Fruit fly (Drosophila melanogaster): ENCODE data around the gene rempA.

The rempA gene

dm6 chr2L:549637-550036, 10.5 kb downstream of the rempA start:
- TF ChIP-seq Dfd (GFP tag; optimal IDR thresholded peaks at IDR 0.05) = no peak
- no peak for TF ChIP-seq psq (GFP tag; optimal IDR thresholded peaks at IDR 0.05)
- no peak for TF ChIP-seq rgr (GFP tag; optimal IDR thresholded peaks at IDR 0.05)
- no peak for TF ChIP-seq Vsx2 (GFP tag; optimal IDR thresholded peaks at IDR 0.05; ENCODE audit: partially characterized antibody)
- TF ChIP-seq dl (GFP tag; optimal IDR thresholded peaks at IDR 0.05; ENCODE audit: insufficient read depth in 1 of 2, partially characterized antibody in 2 of 2) = no peak

dm6 chr2L:547978-548377, 12.1 kb downstream of the rempA start:
- TF ChIP-seq Myc (optimal IDR thresholded peaks at IDR 0.05) = no peak
- TF ChIP-seq jim (GFP tag; optimal IDR thresholded peaks at IDR 0.05) = no peak
- TF ChIP-seq N (GFP tag; optimal IDR thresholded peaks at IDR 0.05) = peak; percentile 50
- no peak for TF ChIP-seq ey (GFP tag; optimal IDR thresholded peaks at IDR 0.05)
- no peak for TF ChIP-seq CG32264 (GFP tag; optimal IDR thresholded peaks at IDR 0.05)
- TF ChIP-seq Abd-B (GFP tag; optimal IDR thresholded peaks at IDR 0.05) = no peak
- TF ChIP-seq rgr (GFP tag; optimal IDR thresholded peaks at IDR 0.05) = no peak
- no peak for TF ChIP-seq sage (GFP tag; optimal IDR thresholded peaks at IDR 0.05)

- TF ChIP-seq Rel (GFP tag; optimal IDR thresholded peaks at IDR 0.05) (no peak), Rel (tag; optimal IDR thresholded peaks at IDR 0.05) (peak; percentile 97), GATAd (GFP tag; optimal IDR thresholded peaks at IDR 0.05) (no peak)
Observed at dm6 chr2L:544444-545179, 15.5 kb downstream of the rempA start, which contains the start of the genes Spp and nAChRbeta3. Gene Spp (minus strand): TSS chr2L:544653. Gene nAChRbeta3 (plus strand): TSS chr2L:545129.

dm6 chr2L:543799-544198, 16.3 kb downstream of the rempA start:
- TF ChIP-seq OdsH (GFP tag; optimal IDR thresholded peaks at IDR 0.05) = no peak
- no peak for TF ChIP-seq pan (optimal IDR thresholded peaks at IDR 0.05)
- TF ChIP-seq ey (GFP tag; optimal IDR thresholded peaks at IDR 0.05) = no peak
- TF ChIP-seq Dfd (GFP tag; optimal IDR thresholded peaks at IDR 0.05) = no peak
- no peak for TF ChIP-seq dsf (GFP tag; optimal IDR thresholded peaks at IDR 0.05; ENCODE audit: borderline replicate concordance)
- TF ChIP-seq Mio (GFP tag; optimal IDR thresholded peaks at IDR 0.05) = no peak
- TF ChIP-seq Dif (GFP tag; optimal IDR thresholded peaks at IDR 0.05; ENCODE audit: partially characterized antibody) = no peak
- no peak for TF ChIP-seq sv (GFP tag; optimal IDR thresholded peaks at IDR 0.05)

- TF ChIP-seq dl (GFP tag; optimal IDR thresholded peaks at IDR 0.05; ENCODE audit: insufficient read depth in 1 of 2, partially characterized antibody in 2 of 2) = no peak
- TF ChIP-seq foxo (GFP tag; optimal IDR thresholded peaks at IDR 0.05) = peak in 1 of 2 experiments; percentile 9
- TF ChIP-seq Dfd (GFP tag; optimal IDR thresholded peaks at IDR 0.05) = no peak
- no peak for TF ChIP-seq brk (GFP tag; optimal IDR thresholded peaks at IDR 0.05)
- peak; percentile 5 for TF ChIP-seq fru (GFP tag; optimal IDR thresholded peaks at IDR 0.05)
- no peak for TF ChIP-seq Sp1 (GFP tag; optimal IDR thresholded peaks at IDR 0.05)
- no peak for TF ChIP-seq psq (GFP tag; optimal IDR thresholded peaks at IDR 0.05)
- TF ChIP-seq HLH106 (tag; optimal IDR thresholded peaks at IDR 0.05) = no peak
- TF ChIP-seq Rel (GFP tag; optimal IDR thresholded peaks at IDR 0.05) = no peak
- TF ChIP-seq Rel (tag; optimal IDR thresholded peaks at IDR 0.05) = peak; percentile 30
Observed at dm6 chr2L:542338-542967, 17.7 kb downstream of the rempA start, which contains the start of gene lwr. Gene lwr (minus strand): TSS chr2L:542580.

dm6 chr2L:540572-541210, 19.4 kb downstream of the rempA start:
- no peak for TF ChIP-seq ey (GFP tag; optimal IDR thresholded peaks at IDR 0.05)
- TF ChIP-seq woc (GFP tag; optimal IDR thresholded peaks at IDR 0.05) = no peak
- TF ChIP-seq dsf (GFP tag; optimal IDR thresholded peaks at IDR 0.05; ENCODE audit: borderline replicate concordance) = no peak
- peak in 1 of 2 experiments; percentile 31 for TF ChIP-seq foxo (GFP tag; optimal IDR thresholded peaks at IDR 0.05)
- TF ChIP-seq GATAd (GFP tag; optimal IDR thresholded peaks at IDR 0.05) = no peak
- TF ChIP-seq HLH106 (tag; optimal IDR thresholded peaks at IDR 0.05) = no peak
- TF ChIP-seq CG9705 (GFP tag; optimal IDR thresholded peaks at IDR 0.05) = no peak
- peak; percentile 54 for TF ChIP-seq Hr83 (GFP tag; optimal IDR thresholded peaks at IDR 0.05; ENCODE audit: poor library complexity, severe bottlenecking)
- no peak for TF ChIP-seq Vsx2 (GFP tag; optimal IDR thresholded peaks at IDR 0.05; ENCODE audit: partially characterized antibody)
- TF ChIP-seq h (GFP tag; optimal IDR thresholded peaks at IDR 0.05) = peak; percentile 15
- TF ChIP-seq dl (GFP tag; optimal IDR thresholded peaks at IDR 0.05; ENCODE audit: insufficient read depth in 1 of 2, partially characterized antibody in 2 of 2) = peak in 1 of 2 experiments; percentile 11
- no peak for TF ChIP-seq Hr78 (GFP tag; optimal IDR thresholded peaks at IDR 0.05)
- no peak for TF ChIP-seq jim (GFP tag; optimal IDR thresholded peaks at IDR 0.05)
- no peak for TF ChIP-seq CrebA (GFP tag; optimal IDR thresholded peaks at IDR 0.05; ENCODE audit: borderline replicate concordance)
- no peak for TF ChIP-seq lola (GFP tag; optimal IDR thresholded peaks at IDR 0.05)
- TF ChIP-seq usp (GFP tag; optimal IDR thresholded peaks at IDR 0.05) = no peak
- TF ChIP-seq Dfd (GFP tag; optimal IDR thresholded peaks at IDR 0.05) = no peak
- peak; percentile 21 for TF ChIP-seq Dif (GFP tag; optimal IDR thresholded peaks at IDR 0.05; ENCODE audit: partially characterized antibody)
- TF ChIP-seq sv (GFP tag; optimal IDR thresholded peaks at IDR 0.05) = no peak
- peak; percentile 11 for TF ChIP-seq rgr (GFP tag; optimal IDR thresholded peaks at IDR 0.05)
- TF ChIP-seq brk (GFP tag; optimal IDR thresholded peaks at IDR 0.05) = no peak
- TF ChIP-seq fru (GFP tag; optimal IDR thresholded peaks at IDR 0.05) = peak; percentile 87
- TF ChIP-seq Rel (GFP tag; optimal IDR thresholded peaks at IDR 0.05) = no peak
- TF ChIP-seq Rel (tag; optimal IDR thresholded peaks at IDR 0.05) = peak; percentile 72
